Worm (Caenorhabditis elegans) whole organism, L4/young adult: ENCODE results near the gene lim-8.

Experiments
- W03F9.2 ChIP-seq: fragments of 150-350 bp; optimal IDR thresholded peaks from 2 replicates; lab custom pipeline; 2014; ENCODE audit warnings: missing biosample characterization, missing genetic modification characterization
- dao-5 ChIP-seq: sonication (generic microtip); optimal IDR thresholded peaks from 2 replicates; lab custom pipeline; 2016; ENCODE audit warnings: missing genotype, missing genetic modification characterization, moderate library complexity, missing compliant biosample characterization
- him-1 ChIP-seq: sonication (generic microtip); optimal IDR thresholded peaks from 2 replicates; lab custom pipeline; 2016; ENCODE audit warnings: missing genotype, missing genetic modification reagents, missing genetic modification characterization, missing compliant biosample characterization

The lim-8 gene

ce11 chrIII:6802488-6802887 lies at the start of gene lim-8:
lim-8 (plus strand) TSS chrIII:6802788.
- TF ChIP-seq him-1 (no peak), W03F9.2 (tag; lab: Kevin White, UChicago) (no peak), dao-5 (tag; lab: Kevin White, UChicago) (no peak)

- TF ChIP-seq W03F9.2 (tag; lab: Kevin White, UChicago) (no peak), dao-5 (tag; lab: Kevin White, UChicago) (no peak), him-1 (no peak)
Observed at ce11 chrIII:6756769-6757168, 45.8 kb upstream of the lim-8 start.

ce11 chrIII:6795326-6795725 lies 7.3 kb upstream of the lim-8 start, which contains the start of gene R05H11.1:
R05H11.1 (plus strand) TSS chrIII:6795626.
- TF ChIP-seq W03F9.2 (tag; lab: Kevin White, UChicago) (no peak), him-1 (no peak), dao-5 (tag; lab: Kevin White, UChicago) (no peak)

- no peak for TF ChIP-seq dao-5 (tag; lab: Kevin White, UChicago)
- no peak for TF ChIP-seq him-1
- no peak for TF ChIP-seq W03F9.2 (tag; lab: Kevin White, UChicago)
Observed at ce11 chrIII:6797965-6798364, 4.6 kb upstream of the lim-8 start, which contains the start of gene R05H11.2. R05H11.2 (plus strand) TSS chrIII:6798297.

- TF ChIP-seq W03F9.2 (tag; lab: Kevin White, UChicago) = no peak
- TF ChIP-seq dao-5 (tag; lab: Kevin White, UChicago) = no peak
- TF ChIP-seq him-1 = no peak
Observed at ce11 chrIII:6798906-6799305, 3.7 kb upstream of the lim-8 start.

- TF ChIP-seq W03F9.2 (tag; lab: Kevin White, UChicago) = no peak
- no peak for TF ChIP-seq dao-5 (tag; lab: Kevin White, UChicago)
- TF ChIP-seq him-1 = no peak
Observed at ce11 chrIII:6799664-6800063, 2.9 kb upstream of the lim-8 start.

ce11 chrIII:6803107-6803506 lies 519 bp downstream of the lim-8 start:
- TF ChIP-seq him-1 (no peak), dao-5 (tag; lab: Kevin White, UChicago) (no peak), W03F9.2 (tag; lab: Kevin White, UChicago) (no peak)

ce11 chrIII:6805397-6805796 lies 2.8 kb downstream of the lim-8 start:
- TF ChIP-seq W03F9.2 (tag; lab: Kevin White, UChicago) = no peak
- TF ChIP-seq him-1 = no peak
- no peak for TF ChIP-seq dao-5 (tag; lab: Kevin White, UChicago)

ce11 chrIII:6816930-6817329 lies 14.3 kb downstream of the lim-8 start, which contains the start of gene F28F5.4:
F28F5.4 (minus strand) TSS chrIII:6817033.
- TF ChIP-seq W03F9.2 (tag; lab: Kevin White, UChicago) (no peak), dao-5 (tag; lab: Kevin White, UChicago) (no peak), him-1 (no peak)

- TF ChIP-seq him-1 (no peak), W03F9.2 (tag; lab: Kevin White, UChicago) (no peak), dao-5 (tag; lab: Kevin White, UChicago) (no peak)
Observed at ce11 chrIII:6818037-6818436, 15.4 kb downstream of the lim-8 start.

ce11 chrIII:6819322-6819901 lies 16.8 kb downstream of the lim-8 start, which contains the start of gene F28F5.6:
F28F5.6 (minus strand) TSS chrIII:6819372.
- no peak for TF ChIP-seq him-1
- no peak for TF ChIP-seq W03F9.2 (tag; lab: Kevin White, UChicago)
- no peak for TF ChIP-seq dao-5 (tag; lab: Kevin White, UChicago)

- TF ChIP-seq W03F9.2 (tag; lab: Kevin White, UChicago) (no peak), him-1 (no peak), dao-5 (tag; lab: Kevin White, UChicago) (no peak)
Observed at ce11 chrIII:6820343-6820985, 17.9 kb downstream of the lim-8 start, which contains the start of gene ten-1. ten-1 (plus strand) TSS chrIII:6820935.

- TF ChIP-seq W03F9.2 (tag; lab: Kevin White, UChicago) (no peak), dao-5 (tag; lab: Kevin White, UChicago) (no peak), him-1 (no peak)
Observed at ce11 chrIII:6822790-6823189, 20.2 kb downstream of the lim-8 start.

ce11 chrIII:6826137-6826536 lies 23.5 kb downstream of the lim-8 start:
- TF ChIP-seq W03F9.2 (tag; lab: Kevin White, UChicago) = no peak
- TF ChIP-seq dao-5 (tag; lab: Kevin White, UChicago) = no peak
- no peak for TF ChIP-seq him-1
